Fruit fly (Drosophila melanogaster): ENCODE data around the gene ras.

The ras gene

dm6 chrX:10741754-10742577, 2.3 kb upstream of the ras start (continued):
- TF ChIP-seq CG6272 (GFP tag; IDR thresholded peaks at IDR 0.05) (no peak), sd (tag; optimal IDR thresholded peaks at IDR 0.05) (no peak), Taf1 (GFP tag; IDR thresholded peaks at IDR 0.05) (no peak), BEAF-32 (GFP tag; optimal IDR thresholded peaks at IDR 0.05) (no peak), Hmx (GFP tag; optimal IDR thresholded peaks at IDR 0.05) (no peak), insv (GFP tag; optimal IDR thresholded peaks at IDR 0.05) (peak in 1 of 2 experiments; percentile 82), Med (GFP tag) (no peak), CG4328 (GFP tag; optimal IDR thresholded peaks at IDR 0.05) (no peak), Antp (GFP tag; optimal IDR thresholded peaks at IDR 0.05) (no peak), nom (GFP tag; optimal IDR thresholded peaks at IDR 0.05) (peak; percentile 74), tio (GFP tag; optimal IDR thresholded peaks at IDR 0.05) (no peak), lab (GFP tag; optimal IDR thresholded peaks at IDR 0.05) (no peak), CG15479 (GFP tag; optimal IDR thresholded peaks at IDR 0.05) (peak; percentile 58), lilli (GFP tag; optimal IDR thresholded peaks at IDR 0.05) (no peak), CG6765 (GFP tag; optimal IDR thresholded peaks at IDR 0.05) (no peak), vvl (GFP tag; IDR thresholded peaks at IDR 0.05) (no peak), lmd (GFP tag; IDR thresholded peaks at IDR 0.05) (no peak), CG9437 (GFP tag; optimal IDR thresholded peaks at IDR 0.05) (no peak), CG7928 (GFP tag; optimal IDR thresholded peaks at IDR 0.05) (no peak), CG8290 (GFP tag; optimal IDR thresholded peaks at IDR 0.05) (no peak), CG8290 (tag; optimal IDR thresholded peaks at IDR 0.05) (no peak), tna (GFP tag; IDR thresholded peaks at IDR 0.05; ENCODE audit: partially characterized antibody) (no peak), CG10147 (GFP tag; optimal IDR thresholded peaks at IDR 0.05) (no peak), C15 (GFP tag; IDR thresholded peaks at IDR 0.05) (no peak), NK7.1 (GFP tag; optimal IDR thresholded peaks at IDR 0.05) (no peak), sqz (GFP tag; optimal IDR thresholded peaks at IDR 0.05) (peak; percentile 85), tgo (GFP tag; IDR thresholded peaks at IDR 0.05) (no peak), Elba2 (GFP tag; optimal IDR thresholded peaks at IDR 0.05) (peak; percentile 30), psq (GFP tag; optimal IDR thresholded peaks at IDR 0.05) (peak; percentile 2), CG17912 (GFP tag; optimal IDR thresholded peaks at IDR 0.05) (no peak), Sox100B (GFP tag; optimal IDR thresholded peaks at IDR 0.05) (no peak), Awh (GFP tag; IDR thresholded peaks at IDR 0.05) (no peak), CG32767 (GFP tag; IDR thresholded peaks at IDR 0.05) (no peak), Ets97D (GFP tag; optimal IDR thresholded peaks at IDR 0.05) (no peak), NC2β (GFP tag; optimal IDR thresholded peaks at IDR 0.05) (no peak), peb (GFP tag; IDR thresholded peaks at IDR 0.05) (no peak), CG8089 (GFP tag; optimal IDR thresholded peaks at IDR 0.05) (no peak), Opbp (GFP tag; IDR thresholded peaks at IDR 0.05; ENCODE audit: partially characterized antibody) (no peak), Scr (GFP tag; IDR thresholded peaks at IDR 0.05; ENCODE audit: partially characterized antibody) (no peak), CG15696 (tag; optimal IDR thresholded peaks at IDR 0.05) (no peak), gcm (GFP tag; optimal IDR thresholded peaks at IDR 0.05) (peak; percentile 70), CkIIα-i1 (GFP tag; IDR thresholded peaks at IDR 0.05) (no peak), Mrtf (GFP tag; IDR thresholded peaks at IDR 0.05) (no peak), H2.0 (GFP tag; IDR thresholded peaks at IDR 0.05) (no peak), gsb-n (tag; optimal IDR thresholded peaks at IDR 0.05) (no peak), ttk (GFP tag; IDR thresholded peaks at IDR 0.05) (no peak), CG17385 (GFP tag; optimal IDR thresholded peaks at IDR 0.05) (peak; percentile 84), fd64A (GFP tag; optimal IDR thresholded peaks at IDR 0.05) (no peak), shn (GFP tag; optimal IDR thresholded peaks at IDR 0.05) (no peak), Blimp-1 (GFP tag; optimal IDR thresholded peaks at IDR 0.05) (no peak)

Measured in whole organism, embryonic.